Worm (Caenorhabditis elegans) whole organism, young adult: ENCODE results near the gene col-111.

ENCODE experiments used
- F10E7.11 ChIP-seq: sonication (generic microtip); optimal IDR thresholded peaks from 2 replicates; lab custom pipeline; 2017; ENCODE audit warnings: mild to moderate bottlenecking, missing genetic modification characterization, moderate library complexity, missing compliant biosample characterization
- F49E8.2 ChIP-seq: sonication (generic microtip); optimal IDR thresholded peaks from 3 replicates; lab custom pipeline; 2017; ENCODE audit warnings: missing genetic modification characterization, mild to moderate bottlenecking, missing compliant biosample characterization, antibody characterized with exemption, moderate library complexity; ENCODE audit not compliant: insufficient read depth
- aptf-2 ChIP-seq: fragments of 200-800 bp; sonication (Bioruptor generic); conservative IDR thresholded peaks from 2 replicates; pipeline ENCODE4 v1.3.6; 2022; ENCODE audit warnings: missing genetic modification reagents, missing genetic modification characterization, missing compliant biosample characterization
- attf-5 ChIP-seq: fragments of 200-800 bp; sonication (Bioruptor generic); optimal IDR thresholded peaks from 2 replicates; lab custom pipeline; 2018; ENCODE audit warnings: mild to moderate bottlenecking, missing genetic modification characterization, missing compliant biosample characterization
- efl-1 ChIP-seq: fragments of 150-350 bp; optimal IDR thresholded peaks from 2 replicates; lab custom pipeline; 2014; ENCODE audit warnings: missing biosample characterization, missing genetic modification reagents, missing genetic modification characterization
- egl-44 ChIP-seq: fragments of 200-800 bp; sonication (Bioruptor generic); IDR thresholded peaks from 2 replicates; pipeline ENCODE4 v1.3.6; 2022; ENCODE audit warnings: missing genetic modification reagents, missing genetic modification characterization, missing compliant biosample characterization
- him-1 ChIP-seq: sonication (generic microtip); optimal IDR thresholded peaks from 2 replicates; lab custom pipeline; 2016; ENCODE audit warnings: missing genotype, missing genetic modification reagents, missing genetic modification characterization, missing compliant biosample characterization
- snpc-1.3 ChIP-seq: sonication (generic microtip); optimal IDR thresholded peaks from 2 replicates; lab custom pipeline; 2017; ENCODE audit warnings: missing genetic modification characterization, mild to moderate bottlenecking, missing compliant biosample characterization, antibody characterized with exemption, moderate library complexity, missing genotype, missing genetic modification reagents; ENCODE audit not compliant: insufficient read depth
- unc-62 ChIP-seq: fragments of 150-350 bp; optimal IDR thresholded peaks from 2 replicates; lab custom pipeline; 2014; ENCODE audit warnings: missing biosample characterization, missing genetic modification reagents, missing genetic modification characterization

- TF ChIP-seq aptf-2 (GFP tag; lab: Robert Waterston, UW) (no peak), snpc-1.3 (tag; lab: Kevin White, UChicago) (no peak), efl-1 (GFP tag; lab: Kevin White, UChicago) (no peak), unc-62 (GFP tag; lab: Kevin White, UChicago) (no peak), F49E8.2 (tag; lab: Kevin White, UChicago) (no peak), F10E7.11 (tag; lab: Kevin White, UChicago) (no peak), egl-44 (GFP tag; lab: Robert Waterston, UW) (no peak), him-1 (tag; lab: Kevin White, UChicago) (no peak), attf-5 (GFP tag; lab: Kevin White, UChicago) (no peak)
These were observed 48.1 kb upstream of the col-111 start for ce11 chrIV:4705922-4706321.
